Fruit fly (Drosophila melanogaster) ovary, adult (tissue): ENCODE results near the gene CG7017.

ENCODE experiments used
- CG17801 ChIP-seq: fragments of 200-800 bp; optimal IDR thresholded peaks from 2 replicates; lab custom pipeline; 2019; ENCODE audit warnings: missing biosample characterization, mild to moderate bottlenecking, missing genetic modification characterization, moderate library complexity; ENCODE audit not compliant: partially characterized antibody

Gene CG7017

dm6 chr3L:20212022-20212421 is at the start of gene CG7017:
Gene CG7017 (minus strand): TSS chr3L:20212122.
- no peak for TF ChIP-seq CG17801 (GFP tag; lab: Kevin White, UChicago)

dm6 chr3L:20247513-20248173 is 35.7 kb upstream of the CG7017 start, which contains the start of gene rdgC:
Gene rdgC (plus strand): TSS chr3L:20248080.
- peak; percentile 31 for TF ChIP-seq CG17801 (GFP tag; lab: Kevin White, UChicago)

dm6 chr3L:20241987-20242982 is 30.4 kb upstream of the CG7017 start:
- peak; percentile 43 for TF ChIP-seq CG17801 (GFP tag; lab: Kevin White, UChicago)

- no peak for TF ChIP-seq CG17801 (GFP tag; lab: Kevin White, UChicago)
Measured at dm6 chr3L:20241163-20241970, 29.4 kb upstream of the CG7017 start, which contains the start of the genes CG6951 and CG17233. Gene CG6951 (plus strand): TSS chr3L:20241267. Gene CG17233 (minus strand): TSS chr3L:20241903.

dm6 chr3L:20240753-20241152 is 28.8 kb upstream of the CG7017 start, which contains the start of gene Clc:
Gene Clc (plus strand): TSS chr3L:20241053.
- TF ChIP-seq CG17801 (GFP tag; lab: Kevin White, UChicago) = no peak

dm6 chr3L:20237167-20237566 is 25.2 kb upstream of the CG7017 start:
- no peak for TF ChIP-seq CG17801 (GFP tag; lab: Kevin White, UChicago)

- TF ChIP-seq CG17801 (GFP tag; lab: Kevin White, UChicago) = no peak
Measured at dm6 chr3L:20231369-20231768, 19.4 kb upstream of the CG7017 start, which contains the start of gene CG13813. Gene CG13813 (plus strand): TSS chr3L:20231669.

dm6 chr3L:20230178-20230775 is 18.4 kb upstream of the CG7017 start:
- no peak for TF ChIP-seq CG17801 (GFP tag; lab: Kevin White, UChicago)

dm6 chr3L:20226153-20226552 is 14.2 kb upstream of the CG7017 start:
- TF ChIP-seq CG17801 (GFP tag; lab: Kevin White, UChicago) = peak; percentile 35

dm6 chr3L:20223398-20223951 is 11.6 kb upstream of the CG7017 start, which contains the start of gene CG17147:
Gene CG17147 (plus strand): TSS chr3L:20223932.
- no peak for TF ChIP-seq CG17801 (GFP tag; lab: Kevin White, UChicago)

- no peak for TF ChIP-seq CG17801 (GFP tag; lab: Kevin White, UChicago)
Measured at dm6 chr3L:20222617-20223016, 10.7 kb upstream of the CG7017 start.

- TF ChIP-seq CG17801 (GFP tag; lab: Kevin White, UChicago) = no peak
Measured at dm6 chr3L:20221412-20221864, 9.5 kb upstream of the CG7017 start, which contains the start of gene CG17145. Gene CG17145 (plus strand): TSS chr3L:20221814.

- no peak for TF ChIP-seq CG17801 (GFP tag; lab: Kevin White, UChicago)
Measured at dm6 chr3L:20220918-20221317, 9.0 kb upstream of the CG7017 start.
